Worm (Caenorhabditis elegans) whole organism, L3 larva: ENCODE measurements around the gene Y71H2B.2.

ENCODE experiments used
- aly-2 ChIP-seq: fragments of 150-350 bp; optimal IDR thresholded peaks from 2 replicates; lab custom pipeline; 2014; ENCODE audit warnings: missing biosample characterization, missing genetic modification characterization
- egl-27 ChIP-seq: sonication (generic microtip); optimal IDR thresholded peaks from 4 replicates; lab custom pipeline; 2017; ENCODE audit warnings: missing biosample characterization, missing genetic modification reagents, missing genetic modification characterization
- elt-2 ChIP-seq: sonication (generic microtip); optimal IDR thresholded peaks from 2 replicates; lab custom pipeline; 2016; ENCODE audit warnings: missing genetic modification reagents, mild to moderate bottlenecking, missing genetic modification characterization, missing compliant biosample characterization
- elt-3 ChIP-seq, 3 experiments: fragments of 150-350 bp in 1 of 3; sonication (generic microtip) in 2 of 3; optimal IDR thresholded peaks; 2 replicates in 2 of 3; 4 replicates in 1 of 3; lab custom pipeline; 2014 to 2017; ENCODE audit warnings: missing biosample characterization in 3 of 3, missing genetic modification characterization in 3 of 3
- fkh-10 ChIP-seq: sonication (generic microtip); optimal IDR thresholded peaks from 2 replicates; lab custom pipeline; 2017; ENCODE audit warnings: missing biosample characterization, missing genetic modification reagents, missing genetic modification characterization
- hmg-11 ChIP-seq: sonication (generic microtip); optimal IDR thresholded peaks from 2 replicates; lab custom pipeline; 2016; ENCODE audit warnings: missing genetic modification characterization, missing compliant biosample characterization
- nhr-237 ChIP-seq: fragments of 150-350 bp; optimal IDR thresholded peaks from 2 replicates; lab custom pipeline; 2014; ENCODE audit warnings: missing biosample characterization, missing genetic modification characterization
- nhr-76 ChIP-seq: fragments of 150-350 bp; sonication (generic microtip); optimal IDR thresholded peaks from 5 replicates; lab custom pipeline; 2014; ENCODE audit warnings: missing biosample characterization, missing genetic modification characterization
- pha-4 ChIP-seq: fragments of 150-350 bp; optimal IDR thresholded peaks from 2 replicates; lab custom pipeline; 2014; ENCODE audit warnings: missing biosample characterization, missing genetic modification reagents, missing genetic modification characterization
- pqm-1 ChIP-seq: fragments of 150-350 bp; optimal IDR thresholded peaks from 2 replicates; lab custom pipeline; 2017; ENCODE audit warnings: missing biosample characterization, missing genetic modification characterization, inconsistent platforms
- snpc-4 ChIP-seq: fragments of 150-350 bp; optimal IDR thresholded peaks from 2 replicates; lab custom pipeline; 2014; ENCODE audit warnings: missing biosample characterization, missing genetic modification characterization
- unc-62 ChIP-seq: fragments of 150-350 bp; sonication (generic microtip); optimal IDR thresholded peaks from 4 replicates; lab custom pipeline; 2014; ENCODE audit warnings: missing biosample characterization, missing genetic modification reagents, missing genetic modification characterization
- ztf-11 ChIP-seq: fragments of 150-350 bp; optimal IDR thresholded peaks from 2 replicates; lab custom pipeline; 2014; ENCODE audit warnings: missing biosample characterization, missing genetic modification characterization

- TF ChIP-seq nhr-237 (tag; lab: Kevin White, UChicago) (no peak), hmg-11 (tag; lab: Kevin White, UChicago) (no peak), pqm-1 (tag; lab: Kevin White, UChicago) (no peak), unc-62 (GFP tag; lab: Kevin White, UChicago) (no peak), elt-3 (tag; optimal IDR thresholded peaks at IDR 0.05; lab: Kevin White, UChicago) (no peak), aly-2 (no peak), fkh-10 (GFP tag; lab: Kevin White, UChicago) (no peak), egl-27 (tag; lab: Kevin White, UChicago) (no peak), snpc-4 (tag; lab: Kevin White, UChicago) (no peak), elt-2 (tag; lab: Kevin White, UChicago) (no peak), nhr-76 (no peak), pha-4 (no peak), ztf-11 (tag; lab: Kevin White, UChicago) (no peak)
Observed at ce11 chrIII:2597753-2598152, 25.2 kb upstream of the Y71H2B.2 start, which contains the start of gene mdt-19.
